Worm (Caenorhabditis elegans) whole organism, late embryonic: Measurements from ENCODE around the gene R12H7.4.

ENCODE experiments used
- T23F11.4 ChIP-seq: fragments of 200-800 bp; sonication (Bioruptor generic); optimal IDR thresholded peaks from 2 replicates; lab custom pipeline; 2018; ENCODE audit warnings: mild to moderate bottlenecking, missing genetic modification characterization, missing compliant biosample characterization
- ama-1 ChIP-seq: fragments of 150-350 bp; optimal IDR thresholded peaks from 2 replicates; lab custom pipeline; 2014
- ceh-45 ChIP-seq: fragments of 200-800 bp; sonication (Bioruptor generic); IDR thresholded peaks from 2 replicates; pipeline ENCODE4 v1.3.6; 2022; ENCODE audit warnings: missing genetic modification reagents, missing genetic modification characterization, missing compliant biosample characterization
- che-1 ChIP-seq: sonication (generic microtip); optimal IDR thresholded peaks from 2 replicates; lab custom pipeline; 2016; ENCODE audit warnings: mild to moderate bottlenecking, missing genetic modification characterization, missing compliant biosample characterization
- hlh-13 ChIP-seq: fragments of 200-800 bp; sonication (Bioruptor generic); optimal IDR thresholded peaks from 2 replicates; lab custom pipeline; 2018; ENCODE audit warnings: mild to moderate bottlenecking, missing genetic modification characterization, missing compliant biosample characterization
- pat-9 ChIP-seq: fragments of 200-800 bp; sonication (Bioruptor generic); optimal IDR thresholded peaks from 2 replicates; lab custom pipeline; 2018; ENCODE audit warnings: mild to moderate bottlenecking, missing genetic modification characterization, moderate library complexity, missing compliant biosample characterization
- pha-2 ChIP-seq: sonication (generic microtip); optimal IDR thresholded peaks from 2 replicates; lab custom pipeline; 2017; ENCODE audit warnings: mild to moderate bottlenecking, missing genetic modification characterization, missing compliant biosample characterization
- ref-2 ChIP-seq: sonication (generic microtip); optimal IDR thresholded peaks from 2 replicates; lab custom pipeline; 2016; ENCODE audit warnings: missing genetic modification characterization, missing compliant biosample characterization

ce11 chrX:13200312-13200711 is 16.6 kb upstream of the R12H7.4 start:
- no peak for TF ChIP-seq pha-2
- no peak for TF ChIP-seq hlh-13 (GFP tag; lab: Kevin White, UChicago)
- TF ChIP-seq che-1 (tag; lab: Kevin White, UChicago), result no peak
- TF ChIP-seq T23F11.4 (GFP tag; lab: Kevin White, UChicago), result no peak
- TF ChIP-seq ref-2 (tag; lab: Kevin White, UChicago), result no peak
- TF ChIP-seq ceh-45 (GFP tag; lab: Robert Waterston, UW), result no peak
- TF ChIP-seq ama-1 (lab: Kevin White, UChicago), result no peak
- no peak for TF ChIP-seq pat-9
